Worm (Caenorhabditis elegans) whole organism, L1 larva: Measurements from ENCODE around the gene grld-1.

Experiments
- ama-1 ChIP-seq: fragments of 150-350 bp; optimal IDR thresholded peaks from 2 replicates; lab custom pipeline; 2014
- blmp-1 ChIP-seq: fragments of 150-350 bp; optimal IDR thresholded peaks from 2 replicates; lab custom pipeline; 2014; ENCODE audit warnings: missing biosample characterization, missing genetic modification characterization
- elt-3 ChIP-seq, 6 experiments: fragments of 150-350 bp in 1 of 6; sonication (generic microtip); optimal IDR thresholded peaks; 2 replicates each; lab custom pipeline; 2017 to 2018; ENCODE audit warnings: missing biosample characterization in 6 of 6, missing genetic modification characterization in 6 of 6, inconsistent platforms in 1 of 6
- ets-5 ChIP-seq: fragments of 200-800 bp; sonication (Bioruptor generic); IDR thresholded peaks from 2 replicates; pipeline ENCODE4 v1.3.6; 2022; ENCODE audit warnings: missing genetic modification characterization, missing compliant biosample characterization
- fkh-8 ChIP-seq: sonication (generic microtip); optimal IDR thresholded peaks from 2 replicates; lab custom pipeline; 2016; ENCODE audit warnings: mild to moderate bottlenecking, missing genetic modification characterization, missing compliant biosample characterization
- lin-39 ChIP-seq: fragments of 150-350 bp; optimal IDR thresholded peaks from 2 replicates; lab custom pipeline; 2014; ENCODE audit warnings: missing biosample characterization, missing genetic modification reagents, missing genetic modification characterization
- lsy-2 ChIP-seq, 2 experiments: fragments of 150-350 bp; optimal IDR thresholded peaks; 2 replicates each; lab custom pipeline; 2014; ENCODE audit warnings: missing biosample characterization in 2 of 2, missing genetic modification characterization in 2 of 2
- nhr-28 ChIP-seq: fragments of 150-350 bp; optimal IDR thresholded peaks from 2 replicates; lab custom pipeline; 2014; ENCODE audit warnings: missing biosample characterization, missing genetic modification characterization
- pag-3 ChIP-seq: sonication (generic microtip); optimal IDR thresholded peaks from 2 replicates; lab custom pipeline; 2017; ENCODE audit warnings: missing genetic modification characterization, mild to moderate bottlenecking, missing compliant biosample characterization, antibody characterized with exemption, borderline replicate concordance; ENCODE audit not compliant: insufficient read depth
- rnt-1 ChIP-seq: sonication (generic microtip); optimal IDR thresholded peaks from 2 replicates; lab custom pipeline; 2016; ENCODE audit warnings: mild to moderate bottlenecking, missing genetic modification characterization, moderate library complexity, missing compliant biosample characterization
- sptf-1 ChIP-seq: fragments of 150-350 bp; optimal IDR thresholded peaks from 2 replicates; lab custom pipeline; 2014; ENCODE audit warnings: missing biosample characterization, missing genetic modification characterization

- TF ChIP-seq blmp-1 (tag; lab: Kevin White, UChicago), result no peak
- no peak for TF ChIP-seq nhr-28 (tag; lab: Kevin White, UChicago)
- no peak for TF ChIP-seq ets-5 (GFP tag; lab: Robert Waterston, UW)
- TF ChIP-seq rnt-1 (tag; lab: Kevin White, UChicago), result no peak
- TF ChIP-seq fkh-8 (tag; lab: Kevin White, UChicago), result no peak
- no peak for TF ChIP-seq sptf-1 (tag; lab: Kevin White, UChicago)
- no peak for TF ChIP-seq lsy-2 (tag; optimal IDR thresholded peaks at IDR 0.05; lab: Kevin White, UChicago)
- no peak for TF ChIP-seq ama-1 (lab: Kevin White, UChicago)
- TF ChIP-seq pag-3, result no peak
- TF ChIP-seq elt-3 (tag; optimal IDR thresholded peaks at IDR 0.05; lab: Kevin White, UChicago), result no peak
- TF ChIP-seq lin-39 (tag; lab: Kevin White, UChicago), result no peak
Observed at ce11 chrIV:118786-119185, 6.9 kb downstream of the grld-1 start.
